Fruit fly (Drosophila melanogaster) whole organism, embryonic: ENCODE data around the gene Cpr67Fa2.

Source experiments
- Aef1 ChIP-seq: fragments of 200-800 bp; sonication (Bioruptor generic); IDR thresholded peaks from 3 replicates; pipeline ENCODE4 v1.3.6; 2022; ENCODE audit warnings: missing biosample characterization, missing genetic modification characterization
- Atf3 ChIP-seq: fragments of 200-800 bp; sonication (Bioruptor generic); optimal IDR thresholded peaks from 3 replicates; lab custom pipeline; 2016; ENCODE audit warnings: missing biosample characterization, missing genetic modification characterization
- CG10147 ChIP-seq: fragments of 200-800 bp; sonication (Bioruptor generic); optimal IDR thresholded peaks from 2 replicates; lab custom pipeline; 2019; ENCODE audit warnings: missing biosample characterization, mild to moderate bottlenecking, missing genetic modification characterization, moderate library complexity
- CG10366 ChIP-seq: fragments of 200-800 bp; sonication (Bioruptor generic); IDR thresholded peaks from 2 replicates; pipeline ENCODE4 v1.3.6; 2022; ENCODE audit warnings: missing biosample characterization, missing genetic modification characterization
- CG10654 ChIP-seq: fragments of 200-800 bp; sonication (Bioruptor generic); optimal IDR thresholded peaks from 2 replicates; lab custom pipeline; 2016; ENCODE audit warnings: missing biosample characterization, missing genetic modification characterization
- CG10979 ChIP-seq: fragments of 200-800 bp; sonication (Bioruptor generic); optimal IDR thresholded peaks from 2 replicates; lab custom pipeline; 2018; ENCODE audit warnings: missing biosample characterization, mild to moderate bottlenecking, missing genetic modification characterization, moderate library complexity
- CG11696 ChIP-seq: fragments of 200-800 bp; sonication (Bioruptor generic); IDR thresholded peaks from 2 replicates; pipeline ENCODE4 v1.3.6; 2022; ENCODE audit warnings: missing biosample characterization, missing genetic modification characterization
- CG12104 ChIP-seq: fragments of 200-800 bp; sonication (Bioruptor generic); optimal IDR thresholded peaks from 3 replicates; lab custom pipeline; 2016; ENCODE audit warnings: missing biosample characterization, missing genetic modification characterization
- CG12219 ChIP-seq: fragments of 200-800 bp; sonication (Bioruptor generic); optimal IDR thresholded peaks from 3 replicates; lab custom pipeline; 2018; ENCODE audit warnings: missing biosample characterization, mild to moderate bottlenecking, missing genetic modification characterization
- CG13287 ChIP-seq: fragments of 200-800 bp; sonication (Bioruptor generic); IDR thresholded peaks from 2 replicates; pipeline ENCODE4 v1.3.6; 2022; ENCODE audit warnings: missing biosample characterization, missing genetic modification characterization; ENCODE audit not compliant: partially characterized antibody
- CG13775 ChIP-seq: fragments of 200-800 bp; sonication (Bioruptor generic); optimal IDR thresholded peaks from 3 replicates; lab custom pipeline; 2017; ENCODE audit warnings: missing biosample characterization, mild to moderate bottlenecking, missing genetic modification characterization
- CG14441 ChIP-seq: fragments of 200-800 bp; sonication (Bioruptor generic); IDR thresholded peaks from 2 replicates; pipeline ENCODE4 v1.3.6; 2022; ENCODE audit warnings: missing biosample characterization, missing genetic modification characterization
- CG17912 ChIP-seq: fragments of 200-800 bp; sonication (Bioruptor generic); optimal IDR thresholded peaks from 2 replicates; lab custom pipeline; 2018; ENCODE audit warnings: missing biosample characterization, mild to moderate bottlenecking, missing genetic modification characterization
- CG2202 ChIP-seq: fragments of 200-800 bp; sonication (Bioruptor generic); optimal IDR thresholded peaks from 2 replicates; lab custom pipeline; 2018; ENCODE audit warnings: missing biosample characterization, mild to moderate bottlenecking, missing genetic modification characterization
- CG32532 ChIP-seq: fragments of 200-800 bp; sonication (Bioruptor generic); IDR thresholded peaks from 2 replicates; pipeline ENCODE4 v1.3.6; 2022; ENCODE audit warnings: missing biosample characterization, missing genetic modification characterization
- CG6175 ChIP-seq: fragments of 200-800 bp; sonication (Bioruptor generic); IDR thresholded peaks from 3 replicates; pipeline ENCODE4 v1.3.6; 2022; ENCODE audit warnings: missing biosample characterization, missing genetic modification characterization
- CG6254 ChIP-seq: fragments of 200-800 bp; sonication (Bioruptor generic); optimal IDR thresholded peaks from 3 replicates; lab custom pipeline; 2017; ENCODE audit warnings: mild to moderate bottlenecking, missing biosample characterization, missing genetic modification reagents, missing genetic modification characterization
- CG7839 ChIP-seq: fragments of 200-800 bp; sonication (Bioruptor generic); optimal IDR thresholded peaks from 3 replicates; lab custom pipeline; 2018; ENCODE audit warnings: missing biosample characterization, mild to moderate bottlenecking, missing genetic modification characterization, moderate library complexity
- CG8290 ChIP-seq, 3 experiments: fragments of 200-800 bp; sonication (Bioruptor generic); optimal IDR thresholded peaks; 2 replicates each; lab custom pipeline; 2016 to 2019; ENCODE audit warnings: missing biosample characterization in 3 of 3, missing genetic modification characterization in 3 of 3, mild to moderate bottlenecking in 2 of 3, moderate library complexity in 1 of 3
- CG8478 ChIP-seq: fragments of >200 bp; optimal IDR thresholded peaks from 2 replicates; lab custom pipeline; 2018
- CG9215 ChIP-seq: fragments of 200-800 bp; sonication (Bioruptor generic); IDR thresholded peaks from 2 replicates; pipeline ENCODE4 v1.3.6; 2022; ENCODE audit warnings: missing biosample characterization, missing genetic modification characterization
- CG9727 ChIP-seq: fragments of 200-800 bp; sonication (Bioruptor generic); optimal IDR thresholded peaks from 3 replicates; lab custom pipeline; 2017; ENCODE audit warnings: missing biosample characterization, mild to moderate bottlenecking, missing genetic modification characterization
- Chrac-16 ChIP-seq: fragments of 200-800 bp; sonication (Bioruptor generic); optimal IDR thresholded peaks from 3 replicates; lab custom pipeline; 2016; ENCODE audit warnings: missing biosample characterization, missing genetic modification characterization
- Dbx ChIP-seq: fragments of 200-800 bp; sonication (Bioruptor generic); IDR thresholded peaks from 3 replicates; pipeline ENCODE4 v1.3.6; 2022; ENCODE audit warnings: missing biosample characterization, missing genetic modification characterization
- Deaf1 ChIP-seq: fragments of 200-800 bp; optimal IDR thresholded peaks from 3 replicates; lab custom pipeline; 2019; ENCODE audit warnings: missing biosample characterization, mild to moderate bottlenecking, missing genetic modification characterization, moderate library complexity
- E2f2 ChIP-seq: fragments of 200-800 bp; sonication (Bioruptor generic); IDR thresholded peaks from 2 replicates; pipeline ENCODE4 v1.3.6; 2022; ENCODE audit warnings: missing biosample characterization, missing genetic modification characterization
- GATAe ChIP-seq: fragments of 200-800 bp; sonication (Bioruptor generic); conservative IDR thresholded peaks from 2 replicates; pipeline ENCODE4 v1.3.6; 2022; ENCODE audit warnings: missing biosample characterization, missing genetic modification characterization
- Hmr ChIP-seq: fragments of 200-800 bp; sonication (Bioruptor generic); optimal IDR thresholded peaks from 3 replicates; lab custom pipeline; 2017; ENCODE audit warnings: mild to moderate bottlenecking, missing biosample characterization, missing genetic modification reagents, missing genetic modification characterization
- Max ChIP-seq: fragments of 200-800 bp; sonication (Bioruptor generic); optimal IDR thresholded peaks from 2 replicates; lab custom pipeline; 2016; ENCODE audit warnings: missing biosample characterization, mild to moderate bottlenecking, missing genetic modification characterization
- NFAT ChIP-seq: fragments of 200-800 bp; sonication (Bioruptor generic); IDR thresholded peaks from 2 replicates; pipeline ENCODE4 v1.3.6; 2022; ENCODE audit warnings: missing biosample characterization, missing genetic modification characterization
- Taf1 ChIP-seq: fragments of 200-800 bp; sonication (Bioruptor generic); IDR thresholded peaks from 2 replicates; pipeline ENCODE4 v1.3.6; 2022; ENCODE audit warnings: missing biosample characterization, missing genetic modification characterization
- Xrp1 ChIP-seq: fragments of 200-800 bp; sonication (Bioruptor generic); IDR thresholded peaks from 2 replicates; pipeline ENCODE4 v1.3.6; 2022; ENCODE audit warnings: missing biosample characterization, missing genetic modification characterization
- az2 ChIP-seq: fragments of 200-800 bp; sonication (Bioruptor generic); optimal IDR thresholded peaks from 3 replicates; lab custom pipeline; 2016; ENCODE audit warnings: missing biosample characterization, missing genetic modification characterization
- btn ChIP-seq: fragments of 200-800 bp; sonication (Bioruptor generic); optimal IDR thresholded peaks from 2 replicates; lab custom pipeline; 2016; ENCODE audit warnings: missing biosample characterization, missing genetic modification characterization
- chinmo ChIP-seq: fragments of 200-800 bp; sonication (Bioruptor generic); IDR thresholded peaks from 4 replicates; pipeline ENCODE4 v1.3.6; 2022; ENCODE audit warnings: missing biosample characterization, missing genetic modification characterization; ENCODE audit not compliant: partially characterized antibody
- crp ChIP-seq, 2 experiments: fragments of 200-800 bp; sonication (Bioruptor generic); optimal IDR thresholded peaks; 2 replicates in 1 of 2; 3 replicates in 1 of 2; lab custom pipeline; 2017; ENCODE audit warnings: missing biosample characterization in 2 of 2, missing genetic modification characterization in 2 of 2, mild to moderate bottlenecking in 1 of 2, moderate library complexity in 1 of 2
- dimm ChIP-seq: fragments of 200-800 bp; sonication (Bioruptor generic); IDR thresholded peaks from 2 replicates; pipeline ENCODE4 v1.3.6; 2022; ENCODE audit warnings: missing biosample characterization, missing genetic modification characterization
- gcm ChIP-seq: fragments of 200-800 bp; sonication (Bioruptor generic); optimal IDR thresholded peaks from 2 replicates; lab custom pipeline; 2019; ENCODE audit warnings: missing biosample characterization, mild to moderate bottlenecking, missing genetic modification characterization, moderate library complexity
- gcm2 ChIP-seq: fragments of 200-800 bp; sonication (Bioruptor generic); optimal IDR thresholded peaks from 2 replicates; lab custom pipeline; 2016; ENCODE audit warnings: missing biosample characterization, missing genetic modification characterization
- gfzf ChIP-seq: fragments of 200-800 bp; sonication (Bioruptor generic); optimal IDR thresholded peaks from 2 replicates; lab custom pipeline; 2016; ENCODE audit warnings: missing biosample characterization, mild to moderate bottlenecking, missing genetic modification characterization, moderate library complexity
- luna ChIP-seq: fragments of 200-800 bp; sonication (Bioruptor generic); optimal IDR thresholded peaks from 2 replicates; lab custom pipeline; 2016; ENCODE audit warnings: missing biosample characterization, missing genetic modification characterization
- nerfin-2 ChIP-seq: fragments of 200-800 bp; sonication (Bioruptor generic); IDR thresholded peaks from 2 replicates; pipeline ENCODE4 v1.3.6; 2022; ENCODE audit warnings: missing biosample characterization, missing genetic modification characterization; ENCODE audit not compliant: partially characterized antibody
- oc ChIP-seq: fragments of 200-800 bp; sonication (Bioruptor generic); optimal IDR thresholded peaks from 2 replicates; lab custom pipeline; 2018; ENCODE audit warnings: missing biosample characterization, mild to moderate bottlenecking, missing genetic modification characterization, moderate library complexity
- prd ChIP-seq, 3 experiments: fragments of >200 bp in 2 of 3; fragments of 200-800 bp in 1 of 3; sonication (Bioruptor generic) in 1 of 3; optimal IDR thresholded peaks in 2 of 3; IDR thresholded peaks in 1 of 3; 2 replicates in 2 of 3; 3 replicates in 1 of 3; pipeline versions ENCODE4 v1.3.6 to Lab custom; 2017 to 2022; ENCODE audit warnings: missing biosample characterization in 1 of 3, missing genetic modification characterization in 1 of 3
- seq ChIP-seq: fragments of 200-800 bp; sonication (Bioruptor generic); IDR thresholded peaks from 2 replicates; pipeline ENCODE4 v1.3.6; 2022; ENCODE audit warnings: missing biosample characterization, missing genetic modification characterization
- shn ChIP-seq: fragments of 200-800 bp; sonication (Bioruptor generic); optimal IDR thresholded peaks from 3 replicates; lab custom pipeline; 2016; ENCODE audit warnings: missing biosample characterization, missing genetic modification characterization
- slbo ChIP-seq: fragments of 200-800 bp; sonication (Bioruptor generic); IDR thresholded peaks from 2 replicates; pipeline ENCODE4 v1.3.6; 2022; ENCODE audit warnings: missing biosample characterization, missing genetic modification characterization
- sna ChIP-seq: fragments of 200-800 bp; sonication (Bioruptor generic); IDR thresholded peaks from 2 replicates; pipeline ENCODE4 v1.3.6; 2022; ENCODE audit warnings: missing biosample characterization, missing genetic modification characterization; ENCODE audit not compliant: partially characterized antibody
- z ChIP-seq: fragments of 200-800 bp; sonication (Bioruptor generic); IDR thresholded peaks from 3 replicates; pipeline ENCODE4 v1.3.6; 2022; ENCODE audit warnings: missing biosample characterization, missing genetic modification characterization
- zen ChIP-seq: fragments of 200-800 bp; sonication (Bioruptor generic); optimal IDR thresholded peaks from 3 replicates; lab custom pipeline; 2018; ENCODE audit warnings: missing biosample characterization, mild to moderate bottlenecking, missing genetic modification characterization, moderate library complexity

Gene Cpr67Fa2

dm6 chr3L:10843273-10843672 lies 48.2 kb upstream of the Cpr67Fa2 start (continued):
- TF ChIP-seq slbo (no peak), Aef1 (no peak), NFAT (no peak), CG14441 (no peak), CG10654 (GFP tag; lab: Kevin White, UChicago) (peak; percentile 18), oc (no peak), gfzf (GFP tag; lab: Kevin White, UChicago) (no peak), seq (no peak), shn (GFP tag; lab: Kevin White, UChicago) (no peak), chinmo (GFP tag; lab: Robert Waterston, UW) (no peak), zen (tag; lab: Kevin White, UChicago) (peak; percentile 35), CG17912 (GFP tag; lab: Kevin White, UChicago) (no peak), CG11696 (GFP tag; lab: Robert Waterston, UW) (peak; percentile 96), CG9727 (GFP tag; lab: Kevin White, UChicago) (peak; percentile 87), Max (GFP tag; lab: Kevin White, UChicago) (peak; percentile 6), gcm (peak; percentile 39), Taf1 (GFP tag; lab: Robert Waterston, UW) (no peak), CG13775 (GFP tag; lab: Kevin White, UChicago) (peak; percentile 64), Hmr (GFP tag; lab: Kevin White, UChicago) (peak; percentile 20), Deaf1 (no peak), crp (GFP tag; optimal IDR thresholded peaks at IDR 0.05; lab: Kevin White, UChicago) (no peak), CG12104 (GFP tag; lab: Kevin White, UChicago) (peak; percentile 44), CG8478 (lab: Kevin White, UChicago) (no peak), luna (no peak), CG6254 (GFP tag; lab: Kevin White, UChicago) (peak; percentile 76), CG7839 (peak; percentile 77), CG9215 (GFP tag; lab: Robert Waterston, UW) (no peak), z (GFP tag; lab: Robert Waterston, UW) (no peak), Xrp1 (GFP tag; lab: Robert Waterston, UW) (peak; percentile 63; the same call in 1 of the 2 replicates), GATAe (GFP tag; lab: Robert Waterston, UW) (no peak), CG12219 (GFP tag; lab: Kevin White, UChicago) (peak; percentile 41), CG10147 (peak; percentile 9), E2f2 (GFP tag; lab: Robert Waterston, UW) (peak; percentile 35; the same call in 1 of the 2 replicates), CG6175 (GFP tag; lab: Robert Waterston, UW) (no peak), CG13287 (GFP tag; lab: Robert Waterston, UW) (no peak), CG8290 (GFP tag; optimal IDR thresholded peaks at IDR 0.05; lab: Kevin White, UChicago) (peak; percentile 6), CG8290 (tag; optimal IDR thresholded peaks at IDR 0.05; lab: Kevin White, UChicago) (no peak), gcm2 (GFP tag; lab: Kevin White, UChicago) (no peak), Chrac-16 (GFP tag; lab: Kevin White, UChicago) (peak; percentile 28), CG10979 (tag; lab: Kevin White, UChicago) (peak; percentile 90), Atf3 (GFP tag; lab: Kevin White, UChicago) (no peak), sna (GFP tag; lab: Robert Waterston, UW) (no peak), Dbx (GFP tag; lab: Robert Waterston, UW) (no peak), CG32532 (GFP tag; lab: Robert Waterston, UW) (no peak), prd (optimal IDR thresholded peaks at IDR 0.05; lab: Kevin White, UChicago) (no peak), prd (GFP tag; IDR thresholded peaks at IDR 0.05; lab: Robert Waterston, UW) (peak; percentile 47; the same call in 2 of the 3 replicates), CG10366 (GFP tag; lab: Robert Waterston, UW) (no peak), dimm (0 out of 2 replicates have a peak, but pooled peaks have one; percentile 13), CG2202 (tag; lab: Kevin White, UChicago) (peak; percentile 48), nerfin-2 (GFP tag; lab: Robert Waterston, UW) (no peak), az2 (peak; percentile 53), btn (GFP tag; lab: Kevin White, UChicago) (no peak)
